Fruit fly (Drosophila melanogaster): ENCODE results near the gene Xrcc2.

The Xrcc2 gene

DNA sequence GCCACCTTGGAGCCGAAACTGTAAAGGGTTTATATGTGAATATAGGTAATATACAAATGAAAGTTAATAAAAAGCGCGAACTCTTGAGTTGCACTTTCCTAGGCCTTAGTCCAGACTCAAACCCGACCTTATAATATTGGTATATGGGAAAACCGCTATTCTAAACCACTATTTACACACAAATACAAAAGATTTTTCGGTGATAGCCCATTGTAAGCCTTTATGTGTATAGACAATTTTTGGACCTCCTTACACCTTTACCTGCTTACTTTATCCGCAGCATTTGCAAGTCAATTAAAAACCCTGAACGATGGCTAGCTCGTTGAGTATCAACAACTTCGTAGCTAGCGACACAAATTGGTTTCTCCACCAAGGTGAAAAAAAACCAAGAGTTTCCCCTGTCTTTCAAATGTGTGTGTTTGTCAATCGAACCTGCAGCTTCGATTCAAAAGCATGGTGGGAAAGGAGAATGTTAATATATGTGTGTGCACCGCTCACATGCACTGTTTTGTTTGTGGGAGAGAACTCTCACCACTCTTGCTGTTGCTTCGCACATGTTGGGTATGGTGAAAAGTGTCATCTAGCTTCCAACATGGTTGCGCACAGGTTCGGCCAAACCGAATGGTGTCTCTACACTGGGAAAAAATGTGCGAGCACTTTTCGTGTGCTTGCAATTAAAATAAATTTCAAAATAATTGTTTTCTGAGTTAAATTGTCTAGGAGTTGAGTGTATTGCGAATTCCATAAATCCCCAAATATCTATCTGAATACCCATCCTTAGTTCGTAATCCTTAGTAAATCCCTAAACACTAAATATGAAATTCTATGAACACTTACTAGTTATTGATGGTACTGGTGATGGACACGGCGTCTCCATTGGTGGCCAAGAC, 7.0 kb downstream of the Xrcc2 start (continued):
- TF ChIP-seq dmrt11E (tag; optimal IDR thresholded peaks at IDR 0.05) = peak; percentile 60
- peak; percentile 58; the same call in 1 of the 2 replicates for TF ChIP-seq al (GFP tag; IDR thresholded peaks at IDR 0.05)
- peak; percentile 60 for TF ChIP-seq CG4360 (GFP tag; IDR thresholded peaks at IDR 0.05)
- peak; percentile 70 for TF ChIP-seq CG12744 (GFP tag; optimal IDR thresholded peaks at IDR 0.05)
- no peak for TF ChIP-seq Poxn (GFP tag; IDR thresholded peaks at IDR 0.05)
- peak; percentile 62 for TF ChIP-seq CHES-1-like (GFP tag; optimal IDR thresholded peaks at IDR 0.05)
- TF ChIP-seq dmrt99B (tag; optimal IDR thresholded peaks at IDR 0.05) = peak; percentile 80
- peak; percentile 60 for TF ChIP-seq CG9609 (GFP tag; optimal IDR thresholded peaks at IDR 0.05)
- peak; percentile 78 for TF ChIP-seq CG5953 (GFP tag; IDR thresholded peaks at IDR 0.05)
- TF ChIP-seq pho (GFP tag; optimal IDR thresholded peaks at IDR 0.05) = peak; percentile 47
- peak; percentile 74 for TF ChIP-seq caup (GFP tag; optimal IDR thresholded peaks at IDR 0.05; ENCODE audit: severe bottlenecking)
- peak; percentile 64 for TF ChIP-seq Camta (GFP tag; optimal IDR thresholded peaks at IDR 0.05)
- no peak for TF ChIP-seq knrl (GFP tag; IDR thresholded peaks at IDR 0.05; ENCODE audit: partially characterized antibody)
- TF ChIP-seq CoRest (tag; optimal IDR thresholded peaks at IDR 0.05) = peak; percentile 46
- TF ChIP-seq NC2α (GFP tag; optimal IDR thresholded peaks at IDR 0.05) = peak; percentile 34
- no peak for TF ChIP-seq Kr (GFP tag; optimal IDR thresholded peaks at IDR 0.05)
- TF ChIP-seq CG1529 (GFP tag; optimal IDR thresholded peaks at IDR 0.05) = peak; percentile 31
- peak; percentile 1 for TF ChIP-seq kah (GFP tag; optimal IDR thresholded peaks at IDR 0.05)
- TF ChIP-seq CG7839 (tag; optimal IDR thresholded peaks at IDR 0.05) = peak; percentile 80
- TF ChIP-seq zfh1 (GFP tag; IDR thresholded peaks at IDR 0.05) = peak; percentile 90
- no peak for TF ChIP-seq YL-1 (GFP tag; optimal IDR thresholded peaks at IDR 0.05)
- peak; percentile 79 for TF ChIP-seq ATbp (GFP tag; optimal IDR thresholded peaks at IDR 0.05)
- peak; percentile 43 for TF ChIP-seq CG17802 (tag; optimal IDR thresholded peaks at IDR 0.05)
- TF ChIP-seq CG10267 (tag; optimal IDR thresholded peaks at IDR 0.05) = peak; percentile 72
- TF ChIP-seq zf30C (GFP tag; optimal IDR thresholded peaks at IDR 0.05) = peak; percentile 85
- TF ChIP-seq CG8924 (tag; optimal IDR thresholded peaks at IDR 0.05) = peak; percentile 64
- peak; percentile 18 for TF ChIP-seq vfl (GFP tag; optimal IDR thresholded peaks at IDR 0.05)
- peak; percentile 69 for TF ChIP-seq CG31224 (GFP tag; IDR thresholded peaks at IDR 0.05)
- no peak for TF ChIP-seq dimm (GFP tag; IDR thresholded peaks at IDR 0.05)
- peak; percentile 34; the same call in 1 of the 2 replicates for TF ChIP-seq Adf1 (GFP tag; IDR thresholded peaks at IDR 0.05)
- TF ChIP-seq CG5245 (GFP tag; optimal IDR thresholded peaks at IDR 0.05) = peak; percentile 74
- TF ChIP-seq CG11560 (tag; IDR thresholded peaks at IDR 0.05) = no peak; the same call in 2 of the 3 replicates
- no peak for TF ChIP-seq gt (GFP tag; IDR thresholded peaks at IDR 0.05)
- TF ChIP-seq CG12236 (GFP tag; optimal IDR thresholded peaks at IDR 0.05) = peak; percentile 25
- peak; percentile 31 for TF ChIP-seq odd (GFP tag; optimal IDR thresholded peaks at IDR 0.05)
- TF ChIP-seq Taf1 (GFP tag; IDR thresholded peaks at IDR 0.05) = peak; percentile 67
- TF ChIP-seq CG15479 (GFP tag; optimal IDR thresholded peaks at IDR 0.05) = no peak
- peak; percentile 91 for TF ChIP-seq Xrp1 (GFP tag; IDR thresholded peaks at IDR 0.05)
- peak; percentile 74 for TF ChIP-seq CG18476 (GFP tag; optimal IDR thresholded peaks at IDR 0.05)
- TF ChIP-seq CG15011 (GFP tag; optimal IDR thresholded peaks at IDR 0.05) = no peak
- TF ChIP-seq Mes4 (GFP tag; optimal IDR thresholded peaks at IDR 0.05) = peak; percentile 71
- TF ChIP-seq CG8089 (GFP tag; optimal IDR thresholded peaks at IDR 0.05) = peak; percentile 67
- peak; percentile 75 for TF ChIP-seq CG1792 (GFP tag; optimal IDR thresholded peaks at IDR 0.05)
- peak; percentile 81 for TF ChIP-seq sisA (GFP tag; IDR thresholded peaks at IDR 0.05)
- TF ChIP-seq CG1602 (GFP tag; optimal IDR thresholded peaks at IDR 0.05) = peak; percentile 69
- TF ChIP-seq stc (GFP tag; IDR thresholded peaks at IDR 0.05) = peak; percentile 90
- TF ChIP-seq stwl (tag; optimal IDR thresholded peaks at IDR 0.05) = no peak
- peak; percentile 75 for TF ChIP-seq H2.0 (GFP tag; IDR thresholded peaks at IDR 0.05)
- TF ChIP-seq D19A (tag; optimal IDR thresholded peaks at IDR 0.05) = peak; percentile 63

Measured in whole organism, embryonic.